Fruit fly (Drosophila melanogaster): ENCODE measurements around the gene Cpr78Cc.
A peak's percentile ranks its signal among the peaks of the same experiment; 100 is the strongest.

The Cpr78Cc gene

DNA sequence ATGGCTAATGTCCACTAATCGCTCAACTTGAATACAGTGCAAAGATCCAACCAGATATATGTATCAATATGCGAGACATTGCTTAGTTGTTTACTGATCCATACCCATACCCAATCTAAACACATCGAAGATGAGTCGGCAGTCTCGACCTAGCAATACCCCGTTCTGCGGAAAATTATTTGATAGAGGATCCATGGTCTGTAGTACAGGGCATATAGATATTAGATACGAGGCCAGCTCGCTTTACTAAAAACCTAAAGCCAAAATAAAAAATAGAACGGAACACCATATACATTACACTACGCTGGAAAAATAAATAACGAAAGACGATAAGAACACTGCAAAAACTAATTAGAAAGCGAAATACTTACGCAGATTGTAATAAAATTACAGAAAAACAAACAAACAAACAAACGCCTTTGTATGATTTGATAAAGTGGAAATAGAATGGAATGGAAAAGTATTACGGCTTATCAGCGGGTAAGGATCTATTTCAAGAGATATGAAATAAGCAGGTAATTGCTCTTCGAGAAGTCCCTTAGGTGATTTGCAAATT, 34.2 kb upstream of the Cpr78Cc start:
- no peak for TF ChIP-seq bab1 (GFP tag; optimal IDR thresholded peaks at IDR 0.05)
- TF ChIP-seq kay (GFP tag; ENCODE audit: borderline replicate concordance) = no peak
- TF ChIP-seq tj (GFP tag; optimal IDR thresholded peaks at IDR 0.05) = no peak
- no peak for TF ChIP-seq CG5204 (GFP tag; optimal IDR thresholded peaks at IDR 0.05)
- peak; percentile 2 for TF ChIP-seq CG7101 (tag; optimal IDR thresholded peaks at IDR 0.05)
- peak; percentile 17 for TF ChIP-seq CG11617 (GFP tag; optimal IDR thresholded peaks at IDR 0.05)
- TF ChIP-seq Clk (GFP tag; optimal IDR thresholded peaks at IDR 0.05) = no peak
- peak; percentile 8 for TF ChIP-seq CG14711 (tag; optimal IDR thresholded peaks at IDR 0.05)
- TF ChIP-seq CG33017 (tag; optimal IDR thresholded peaks at IDR 0.05) = peak; percentile 32
- peak; percentile 58 for TF ChIP-seq cic (GFP tag; optimal IDR thresholded peaks at IDR 0.05)
- TF ChIP-seq CG7045 (GFP tag; optimal IDR thresholded peaks at IDR 0.05) = no peak
- TF ChIP-seq pad (GFP tag; optimal IDR thresholded peaks at IDR 0.05) = peak; percentile 9
- no peak for TF ChIP-seq CG1620 (GFP tag; optimal IDR thresholded peaks at IDR 0.05)
- TF ChIP-seq toe (GFP tag; optimal IDR thresholded peaks at IDR 0.05) = no peak
- TF ChIP-seq Hr96 (GFP tag; optimal IDR thresholded peaks at IDR 0.05) = no peak
- peak; percentile 41 for TF ChIP-seq CG12768 (GFP tag; optimal IDR thresholded peaks at IDR 0.05)

- TF ChIP-seq CG1620 (GFP tag; optimal IDR thresholded peaks at IDR 0.05) (no peak), CG14711 (tag; optimal IDR thresholded peaks at IDR 0.05) (peak; percentile 5), toe (GFP tag; optimal IDR thresholded peaks at IDR 0.05) (no peak)
These were observed 32.5 kb upstream of the Cpr78Cc start, which contains the start of gene CG9391 for dm6 chr3L:21267862-21268385. Gene CG9391 (minus strand): TSS chr3L:21268335.

dm6 chr3L:21270480-21270879, 29.9 kb upstream of the Cpr78Cc start, which contains the start of gene CG9389:
Gene CG9389 (minus strand): TSS chr3L:21270580.
- TF ChIP-seq cnc (optimal IDR thresholded peaks at IDR 0.05) (no peak), CG14711 (tag; optimal IDR thresholded peaks at IDR 0.05) (no peak), Mnt (GFP tag; optimal IDR thresholded peaks at IDR 0.05) (no peak), CG11617 (GFP tag; optimal IDR thresholded peaks at IDR 0.05) (no peak), tj (GFP tag; optimal IDR thresholded peaks at IDR 0.05) (no peak), cic (GFP tag; optimal IDR thresholded peaks at IDR 0.05) (no peak), ovo (GFP tag; optimal IDR thresholded peaks at IDR 0.05) (no peak), bab1 (GFP tag; optimal IDR thresholded peaks at IDR 0.05) (no peak), CG7045 (GFP tag; optimal IDR thresholded peaks at IDR 0.05) (no peak), CG33017 (tag; optimal IDR thresholded peaks at IDR 0.05) (no peak), pad (GFP tag; optimal IDR thresholded peaks at IDR 0.05) (no peak), kay (GFP tag; ENCODE audit: borderline replicate concordance) (no peak)

- peak; percentile 5 for TF ChIP-seq CG7101 (tag; optimal IDR thresholded peaks at IDR 0.05)
- no peak for TF ChIP-seq Clk (GFP tag; optimal IDR thresholded peaks at IDR 0.05)
These were observed 26.9 kb upstream of the Cpr78Cc start for dm6 chr3L:21273504-21273903.

DNA sequence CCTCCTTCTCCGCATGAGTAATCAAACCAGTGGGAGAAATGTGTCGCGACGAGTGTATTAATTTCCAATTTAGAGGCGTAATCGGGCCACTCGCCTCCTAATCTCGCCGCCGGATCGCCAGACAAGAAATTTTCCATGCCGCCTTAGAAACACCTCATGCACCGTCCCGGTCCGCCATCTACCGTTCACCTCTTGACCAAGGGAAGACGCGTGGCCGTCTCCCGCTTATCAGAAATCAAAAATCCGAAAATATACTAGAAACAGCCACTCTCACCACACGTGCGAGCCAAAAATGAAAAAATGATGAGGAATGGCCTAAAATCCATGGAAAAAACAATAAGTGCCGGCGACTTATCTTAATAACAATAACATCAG, 24.5 kb upstream of the Cpr78Cc start:
- TF ChIP-seq toe (GFP tag; optimal IDR thresholded peaks at IDR 0.05) (no peak), CG7101 (tag; optimal IDR thresholded peaks at IDR 0.05) (no peak), tj (GFP tag; optimal IDR thresholded peaks at IDR 0.05) (no peak), CG1620 (GFP tag; optimal IDR thresholded peaks at IDR 0.05) (no peak), Clk (GFP tag; optimal IDR thresholded peaks at IDR 0.05) (no peak), CG7045 (GFP tag; optimal IDR thresholded peaks at IDR 0.05) (no peak), cnc (optimal IDR thresholded peaks at IDR 0.05) (no peak), CG11617 (GFP tag; optimal IDR thresholded peaks at IDR 0.05) (no peak), cic (GFP tag; optimal IDR thresholded peaks at IDR 0.05) (no peak), Mnt (GFP tag; optimal IDR thresholded peaks at IDR 0.05) (no peak), Crg-1 (GFP tag; optimal IDR thresholded peaks at IDR 0.05) (no peak), CG5204 (GFP tag; optimal IDR thresholded peaks at IDR 0.05) (no peak), Hr96 (GFP tag; optimal IDR thresholded peaks at IDR 0.05) (no peak), ovo (GFP tag; optimal IDR thresholded peaks at IDR 0.05) (no peak)

DNA sequence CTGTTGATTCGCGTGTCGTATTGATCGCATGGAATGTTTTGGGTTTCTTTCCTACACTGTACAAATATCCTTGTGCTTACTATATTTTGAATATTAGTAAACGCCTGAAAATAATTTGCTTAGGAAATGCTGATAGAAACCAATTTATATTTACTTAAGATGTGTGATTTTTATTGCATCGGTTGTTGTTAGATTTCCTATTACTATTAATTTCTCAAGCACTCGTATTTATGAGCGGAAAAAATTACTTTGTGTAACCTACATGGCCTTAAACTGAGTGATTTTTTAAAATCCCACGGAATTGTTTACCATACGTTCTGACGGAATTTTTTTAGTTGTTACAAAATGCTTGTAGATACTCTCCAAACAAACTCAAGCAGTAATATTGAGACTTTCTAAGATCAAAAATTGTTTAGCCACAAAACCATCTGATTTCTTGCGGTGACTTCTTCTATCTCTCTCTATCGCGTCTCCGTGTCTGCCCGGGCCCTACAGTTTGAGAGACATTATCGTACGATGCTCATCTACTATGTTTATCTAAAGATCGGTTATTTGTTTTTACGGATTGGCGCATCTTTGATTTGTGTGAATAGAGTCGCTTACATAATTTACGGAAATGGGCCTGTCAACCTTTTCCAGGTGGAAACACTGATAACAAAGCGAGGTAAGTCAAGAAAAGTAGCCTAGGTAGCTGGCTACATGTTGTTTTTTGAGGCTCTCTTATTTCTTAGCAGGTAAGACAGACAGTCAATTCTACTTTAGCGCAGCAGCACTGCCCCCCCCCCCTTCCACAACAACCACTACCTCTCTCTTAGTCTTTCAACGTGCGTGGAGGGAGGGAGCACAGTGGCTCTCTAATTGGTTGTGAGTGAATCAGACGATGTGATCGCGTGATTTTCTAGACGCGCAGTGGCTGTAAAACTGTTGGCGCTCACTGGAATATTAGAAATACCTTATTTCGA, 23.8 kb upstream of the Cpr78Cc start:
- no peak for TF ChIP-seq cic (GFP tag; optimal IDR thresholded peaks at IDR 0.05)
- no peak for TF ChIP-seq Clk (GFP tag; optimal IDR thresholded peaks at IDR 0.05)
- peak; percentile 55 for TF ChIP-seq CG14711 (tag; optimal IDR thresholded peaks at IDR 0.05)
- TF ChIP-seq tj (GFP tag; optimal IDR thresholded peaks at IDR 0.05) = peak; percentile 23
- TF ChIP-seq CG11617 (GFP tag; optimal IDR thresholded peaks at IDR 0.05) = no peak
- peak; percentile 56 for TF ChIP-seq CG7045 (GFP tag; optimal IDR thresholded peaks at IDR 0.05)
- peak; percentile 28 for TF ChIP-seq toe (GFP tag; optimal IDR thresholded peaks at IDR 0.05)
- TF ChIP-seq Crg-1 (GFP tag; optimal IDR thresholded peaks at IDR 0.05) = no peak
- TF ChIP-seq Mnt (GFP tag; optimal IDR thresholded peaks at IDR 0.05) = no peak
- TF ChIP-seq CG12768 (GFP tag; optimal IDR thresholded peaks at IDR 0.05) = peak; percentile 62
- TF ChIP-seq CG7101 (tag; optimal IDR thresholded peaks at IDR 0.05) = peak; percentile 52
- no peak for TF ChIP-seq CG5204 (GFP tag; optimal IDR thresholded peaks at IDR 0.05)
- TF ChIP-seq pad (GFP tag; optimal IDR thresholded peaks at IDR 0.05) = peak; percentile 46
- peak; percentile 78 for TF ChIP-seq bab1 (GFP tag; optimal IDR thresholded peaks at IDR 0.05)
- peak; percentile 9 for TF ChIP-seq CG1620 (GFP tag; optimal IDR thresholded peaks at IDR 0.05)
- no peak for TF ChIP-seq cnc (optimal IDR thresholded peaks at IDR 0.05)
- TF ChIP-seq ovo (GFP tag; optimal IDR thresholded peaks at IDR 0.05) = peak; percentile 46
- no peak for TF ChIP-seq CG33017 (tag; optimal IDR thresholded peaks at IDR 0.05)
- TF ChIP-seq kay (GFP tag; ENCODE audit: borderline replicate concordance) = no peak
- TF ChIP-seq Hr96 (GFP tag; optimal IDR thresholded peaks at IDR 0.05) = no peak

Data from whole organism, adult.